Worm (Caenorhabditis elegans) whole organism, late embryonic: ENCODE results near the gene piit-1.

Source experiments
- C08G9.2 ChIP-seq: sonication (generic microtip); optimal IDR thresholded peaks from 2 replicates; lab custom pipeline; 2016; ENCODE audit warnings: mild to moderate bottlenecking, missing genetic modification characterization, moderate library complexity, missing compliant biosample characterization
- F13H6.1 ChIP-seq: sonication (generic microtip); optimal IDR thresholded peaks from 2 replicates; lab custom pipeline; 2016; ENCODE audit warnings: missing genetic modification characterization, missing compliant biosample characterization
- K02D7.2 ChIP-seq: sonication (generic microtip); optimal IDR thresholded peaks from 2 replicates; lab custom pipeline; 2017; ENCODE audit warnings: mild to moderate bottlenecking, missing genetic modification characterization, missing compliant biosample characterization
- ahr-1 ChIP-seq: sonication (generic microtip); optimal IDR thresholded peaks from 2 replicates; lab custom pipeline; 2016; ENCODE audit warnings: missing genetic modification characterization, missing compliant biosample characterization
- ama-1 ChIP-seq: fragments of 150-350 bp; optimal IDR thresholded peaks from 2 replicates; lab custom pipeline; 2014
- ceh-14 ChIP-seq: sonication (generic microtip); optimal IDR thresholded peaks from 2 replicates; lab custom pipeline; 2016; ENCODE audit warnings: missing genotype, missing genetic modification characterization, missing compliant biosample characterization
- ceh-18 ChIP-seq: sonication (generic microtip); optimal IDR thresholded peaks from 2 replicates; lab custom pipeline; 2016; ENCODE audit warnings: missing genetic modification characterization, missing compliant biosample characterization
- ceh-19 ChIP-seq: fragments of 200-800 bp; sonication (Bioruptor generic); optimal IDR thresholded peaks from 2 replicates; lab custom pipeline; 2018; ENCODE audit warnings: mild to moderate bottlenecking, missing genetic modification characterization, missing compliant biosample characterization
- ceh-22 ChIP-seq: sonication (generic microtip); optimal IDR thresholded peaks from 2 replicates; lab custom pipeline; 2017; ENCODE audit warnings: missing biosample characterization, missing genetic modification characterization
- ceh-30 ChIP-seq: fragments of 150-350 bp; optimal IDR thresholded peaks from 2 replicates; lab custom pipeline; 2014; ENCODE audit warnings: missing biosample characterization, missing genetic modification characterization
- ceh-31 ChIP-seq: sonication (generic microtip); optimal IDR thresholded peaks from 2 replicates; lab custom pipeline; 2016; ENCODE audit warnings: missing genetic modification characterization, missing compliant biosample characterization
- ceh-45 ChIP-seq: fragments of 200-800 bp; sonication (Bioruptor generic); IDR thresholded peaks from 2 replicates; pipeline ENCODE4 v1.3.6; 2022; ENCODE audit warnings: missing genetic modification reagents, missing genetic modification characterization, missing compliant biosample characterization
- ceh-48 ChIP-seq: sonication (generic microtip); optimal IDR thresholded peaks from 2 replicates; lab custom pipeline; 2016; ENCODE audit warnings: missing genetic modification characterization, inconsistent platforms, missing compliant biosample characterization
- ceh-9 ChIP-seq: sonication (generic microtip); optimal IDR thresholded peaks from 2 replicates; lab custom pipeline; 2016; ENCODE audit warnings: mild to moderate bottlenecking, missing genetic modification characterization, inconsistent platforms, missing compliant biosample characterization
- che-1 ChIP-seq: sonication (generic microtip); optimal IDR thresholded peaks from 2 replicates; lab custom pipeline; 2016; ENCODE audit warnings: mild to moderate bottlenecking, missing genetic modification characterization, missing compliant biosample characterization
- dmd-4 ChIP-seq: sonication (generic microtip); optimal IDR thresholded peaks from 2 replicates; lab custom pipeline; 2016; ENCODE audit warnings: borderline replicate concordance, missing genetic modification characterization, missing compliant biosample characterization
- dve-1 ChIP-seq: sonication (generic microtip); optimal IDR thresholded peaks from 2 replicates; lab custom pipeline; 2017; ENCODE audit warnings: antibody characterized with exemption, mild to moderate bottlenecking, missing genetic modification characterization, missing compliant biosample characterization
- elt-4 ChIP-seq: sonication (generic microtip); optimal IDR thresholded peaks from 2 replicates; lab custom pipeline; 2016; ENCODE audit warnings: missing genetic modification characterization, missing compliant biosample characterization
- ets-4 ChIP-seq: sonication (generic microtip); optimal IDR thresholded peaks from 2 replicates; lab custom pipeline; 2016; ENCODE audit warnings: missing genetic modification characterization, missing compliant biosample characterization
- eyg-1 ChIP-seq: sonication (generic microtip); optimal IDR thresholded peaks from 2 replicates; lab custom pipeline; 2016; ENCODE audit warnings: missing genotype, missing genetic modification characterization, missing compliant biosample characterization
- fax-1 ChIP-seq: sonication (generic microtip); optimal IDR thresholded peaks from 2 replicates; lab custom pipeline; 2016; ENCODE audit warnings: missing genotype, missing genetic modification characterization, missing compliant biosample characterization
- fkh-10 ChIP-seq: fragments of 150-350 bp; optimal IDR thresholded peaks from 2 replicates; lab custom pipeline; 2014; ENCODE audit warnings: missing biosample characterization, missing genetic modification reagents, missing genetic modification characterization
- fkh-6 ChIP-seq: sonication (generic microtip); optimal IDR thresholded peaks from 2 replicates; lab custom pipeline; 2016; ENCODE audit warnings: missing genetic modification characterization, missing compliant biosample characterization
- gmeb-2 ChIP-seq: sonication (generic microtip); optimal IDR thresholded peaks from 2 replicates; lab custom pipeline; 2016; ENCODE audit warnings: missing genetic modification characterization, inconsistent platforms, missing compliant biosample characterization
- hlh-13 ChIP-seq: fragments of 200-800 bp; sonication (Bioruptor generic); optimal IDR thresholded peaks from 2 replicates; lab custom pipeline; 2018; ENCODE audit warnings: mild to moderate bottlenecking, missing genetic modification characterization, missing compliant biosample characterization
- hlh-15 ChIP-seq: sonication (generic microtip); optimal IDR thresholded peaks from 2 replicates; lab custom pipeline; 2016; ENCODE audit warnings: missing genetic modification characterization, missing compliant biosample characterization
- hlh-6 ChIP-seq: sonication (generic microtip); optimal IDR thresholded peaks from 2 replicates; lab custom pipeline; 2016; ENCODE audit warnings: missing genotype, missing genetic modification characterization, missing compliant biosample characterization
- lin-11 ChIP-seq: fragments of 200-800 bp; sonication (Bioruptor generic); optimal IDR thresholded peaks from 2 replicates; lab custom pipeline; 2018; ENCODE audit warnings: mild to moderate bottlenecking, missing genetic modification characterization, missing compliant biosample characterization
- madf-2 ChIP-seq: sonication (generic microtip); optimal IDR thresholded peaks from 2 replicates; lab custom pipeline; 2017; ENCODE audit warnings: missing genetic modification characterization, missing compliant biosample characterization
- mec-3 ChIP-seq: sonication (generic microtip); optimal IDR thresholded peaks from 2 replicates; lab custom pipeline; 2016; ENCODE audit warnings: borderline replicate concordance, missing genetic modification characterization, missing compliant biosample characterization
- nfya-1 ChIP-seq: sonication (generic microtip); optimal IDR thresholded peaks from 2 replicates; lab custom pipeline; 2017; ENCODE audit warnings: missing genetic modification characterization, mild to moderate bottlenecking, missing compliant biosample characterization, antibody characterized with exemption, moderate library complexity
- nhr-11 ChIP-seq: fragments of 150-350 bp; optimal IDR thresholded peaks from 2 replicates; lab custom pipeline; 2014; ENCODE audit warnings: missing biosample characterization, missing genetic modification characterization
- nhr-232 ChIP-seq: sonication (generic microtip); optimal IDR thresholded peaks from 2 replicates; lab custom pipeline; 2016; ENCODE audit warnings: missing genetic modification characterization, missing compliant biosample characterization
- odd-2 ChIP-seq: sonication (generic microtip); optimal IDR thresholded peaks from 2 replicates; lab custom pipeline; 2017; ENCODE audit warnings: antibody characterized with exemption, mild to moderate bottlenecking, missing genetic modification characterization, missing compliant biosample characterization
- pag-3 ChIP-seq: sonication (generic microtip); optimal IDR thresholded peaks from 2 replicates; lab custom pipeline; 2016; ENCODE audit warnings: missing compliant biosample characterization, missing genetic modification characterization, borderline replicate concordance
- pat-9 ChIP-seq: fragments of 200-800 bp; sonication (Bioruptor generic); optimal IDR thresholded peaks from 2 replicates; lab custom pipeline; 2018; ENCODE audit warnings: mild to moderate bottlenecking, missing genetic modification characterization, moderate library complexity, missing compliant biosample characterization
- pha-2 ChIP-seq: sonication (generic microtip); optimal IDR thresholded peaks from 2 replicates; lab custom pipeline; 2017; ENCODE audit warnings: mild to moderate bottlenecking, missing genetic modification characterization, missing compliant biosample characterization
- pha-4 ChIP-seq: fragments of 150-350 bp; optimal IDR thresholded peaks from 2 replicates; lab custom pipeline; 2018; ENCODE audit warnings: missing biosample characterization, missing genetic modification reagents, missing genetic modification characterization
- ref-2 ChIP-seq: sonication (generic microtip); optimal IDR thresholded peaks from 2 replicates; lab custom pipeline; 2016; ENCODE audit warnings: missing genetic modification characterization, missing compliant biosample characterization
- rnt-1 ChIP-seq: sonication (generic microtip); optimal IDR thresholded peaks from 2 replicates; lab custom pipeline; 2016; ENCODE audit warnings: missing genetic modification characterization, missing compliant biosample characterization
- sdc-2 ChIP-seq: sonication (generic microtip); optimal IDR thresholded peaks from 2 replicates; lab custom pipeline; 2016; ENCODE audit warnings: missing genotype, missing genetic modification characterization, missing compliant biosample characterization
- sox-4 ChIP-seq: sonication (generic microtip); optimal IDR thresholded peaks from 2 replicates; lab custom pipeline; 2017; ENCODE audit warnings: mild to moderate bottlenecking, missing genetic modification characterization, inconsistent platforms, missing compliant biosample characterization
- syd-9 ChIP-seq: sonication (generic microtip); optimal IDR thresholded peaks from 2 replicates; lab custom pipeline; 2016; ENCODE audit warnings: mild to moderate bottlenecking, missing genetic modification characterization, moderate library complexity, missing compliant biosample characterization
- tbx-2 ChIP-seq: sonication (generic microtip); optimal IDR thresholded peaks from 2 replicates; lab custom pipeline; 2016; ENCODE audit warnings: missing genetic modification characterization, missing compliant biosample characterization
- ttx-3 ChIP-seq: sonication (generic microtip); optimal IDR thresholded peaks from 2 replicates; lab custom pipeline; 2016; ENCODE audit warnings: missing genetic modification reagents, missing genetic modification characterization, missing compliant biosample characterization
- unc-3 ChIP-seq, 2 experiments: fragments of 200-800 bp in 1 of 2; sonication (Bioruptor generic) in 1 of 2; sonication (generic microtip) in 1 of 2; conservative IDR thresholded peaks in 1 of 2; optimal IDR thresholded peaks in 1 of 2; 2 replicates each; pipeline versions ENCODE4 v1.3.6 to Lab custom; 2016 to 2022; ENCODE audit warnings: missing compliant biosample characterization in 2 of 2, missing genetic modification characterization in 2 of 2, missing genetic modification reagents in 1 of 2
- unc-42 ChIP-seq: sonication (generic microtip); optimal IDR thresholded peaks from 2 replicates; lab custom pipeline; 2016; ENCODE audit warnings: missing genotype, missing genetic modification characterization, missing compliant biosample characterization
- zip-5 ChIP-seq: sonication (generic microtip); optimal IDR thresholded peaks from 2 replicates; lab custom pipeline; 2016; ENCODE audit warnings: missing genetic modification characterization, missing compliant biosample characterization
- ztf-16 ChIP-seq: sonication (generic microtip); optimal IDR thresholded peaks from 2 replicates; lab custom pipeline; 2017; ENCODE audit warnings: missing genetic modification characterization, missing compliant biosample characterization

Gene piit-1

DNA sequence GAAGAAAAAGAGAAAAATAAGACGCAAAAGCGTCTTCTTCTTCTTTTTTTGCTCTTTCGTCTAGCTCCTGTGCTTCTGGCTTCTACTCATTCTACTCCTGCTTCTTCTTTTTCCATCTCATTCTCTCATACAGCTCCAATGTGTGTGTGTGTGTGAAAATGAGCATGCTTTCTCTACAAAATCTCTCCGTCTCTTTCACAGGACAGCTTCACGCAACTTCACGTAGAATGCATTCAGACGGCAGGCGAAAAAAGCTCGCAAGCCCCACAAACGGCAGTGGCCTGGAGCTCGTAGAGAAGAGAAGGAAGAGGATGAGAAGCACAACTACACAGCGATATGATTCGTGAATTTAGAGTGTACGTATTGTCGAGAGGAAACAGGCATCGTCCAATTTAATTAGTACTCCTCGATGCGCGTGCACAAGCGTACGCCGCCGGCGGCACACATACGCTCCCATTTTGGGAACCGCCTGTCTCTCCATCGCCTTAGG lies 31.4 kb upstream of the piit-1 start:
- no peak for TF ChIP-seq eyg-1 (tag; lab: Kevin White, UChicago)
- TF ChIP-seq tbx-2 (tag; lab: Kevin White, UChicago): peak; percentile 48
- no peak for TF ChIP-seq rnt-1 (tag; lab: Kevin White, UChicago)
- no peak for TF ChIP-seq unc-3 (GFP tag; conservative IDR thresholded peaks at IDR 0.05; lab: Robert Waterston, UW)
- TF ChIP-seq unc-3 (tag; optimal IDR thresholded peaks at IDR 0.05; lab: Kevin White, UChicago): no peak
- TF ChIP-seq ceh-18: peak; percentile 79
- no peak for TF ChIP-seq nhr-11 (tag; lab: Kevin White, UChicago)
- no peak for TF ChIP-seq fkh-10 (GFP tag; lab: Kevin White, UChicago)
- no peak for TF ChIP-seq F13H6.1
- TF ChIP-seq ceh-48 (tag; lab: Kevin White, UChicago): no peak
- TF ChIP-seq ceh-19 (GFP tag; lab: Kevin White, UChicago): peak; percentile 33
- no peak for TF ChIP-seq che-1 (tag; lab: Kevin White, UChicago)
- TF ChIP-seq ref-2 (tag; lab: Kevin White, UChicago): peak; percentile 32
- no peak for TF ChIP-seq madf-2 (tag; lab: Kevin White, UChicago)
- TF ChIP-seq pat-9 (tag; lab: Kevin White, UChicago): peak; percentile 14
- TF ChIP-seq sdc-2 (tag; lab: Kevin White, UChicago): no peak
- no peak for TF ChIP-seq nhr-232
- peak; percentile 34 for TF ChIP-seq ttx-3
- TF ChIP-seq lin-11 (tag; lab: Kevin White, UChicago): no peak
- no peak for TF ChIP-seq ceh-9 (tag; lab: Kevin White, UChicago)
- no peak for TF ChIP-seq dmd-4 (tag; lab: Kevin White, UChicago)
- TF ChIP-seq ceh-30 (tag; lab: Kevin White, UChicago): no peak
- TF ChIP-seq ceh-14 (tag; lab: Kevin White, UChicago): peak; percentile 89
- no peak for TF ChIP-seq hlh-15 (tag; lab: Kevin White, UChicago)
- TF ChIP-seq ahr-1 (tag; lab: Kevin White, UChicago): no peak
- TF ChIP-seq pag-3 (tag; lab: Kevin White, UChicago): no peak
- TF ChIP-seq ceh-22 (tag; lab: Kevin White, UChicago): no peak
- no peak for TF ChIP-seq elt-4 (tag; lab: Kevin White, UChicago)
- no peak for TF ChIP-seq zip-5 (tag; lab: Kevin White, UChicago)
- peak; percentile 79 for TF ChIP-seq ceh-31 (tag; lab: Kevin White, UChicago)
- TF ChIP-seq ceh-45 (GFP tag; lab: Robert Waterston, UW): no peak
- TF ChIP-seq sox-4 (tag; lab: Kevin White, UChicago): no peak
- TF ChIP-seq fkh-6 (tag; lab: Kevin White, UChicago): no peak
- TF ChIP-seq ets-4 (tag; lab: Kevin White, UChicago): no peak
- TF ChIP-seq fax-1: no peak
- no peak for TF ChIP-seq hlh-13 (GFP tag; lab: Kevin White, UChicago)
- no peak for TF ChIP-seq mec-3
- no peak for TF ChIP-seq gmeb-2 (tag; lab: Kevin White, UChicago)
- no peak for TF ChIP-seq pha-4 (tag; lab: Kevin White, UChicago)
- no peak for TF ChIP-seq odd-2 (tag; lab: Kevin White, UChicago)
- no peak for TF ChIP-seq syd-9 (tag; lab: Kevin White, UChicago)
- TF ChIP-seq K02D7.2 (tag; lab: Kevin White, UChicago): no peak
- TF ChIP-seq ztf-16 (tag; lab: Kevin White, UChicago): no peak
- TF ChIP-seq ama-1 (lab: Kevin White, UChicago): no peak
- TF ChIP-seq unc-42 (tag; lab: Kevin White, UChicago): peak; percentile 98
- TF ChIP-seq nfya-1 (tag; lab: Kevin White, UChicago): peak; percentile 45
- TF ChIP-seq dve-1 (tag; lab: Kevin White, UChicago): no peak
- TF ChIP-seq pha-2: no peak
- peak; percentile 11 for TF ChIP-seq C08G9.2 (tag; lab: Kevin White, UChicago)
- peak; percentile 51 for TF ChIP-seq hlh-6 (tag; lab: Kevin White, UChicago)
